Worm (Caenorhabditis elegans): ENCODE results near the gene irld-4.

ce11 chrIV:14611892-14612497, 20.9 kb upstream of the irld-4 start:
- TF ChIP-seq lin-14 (GFP tag; optimal IDR thresholded peaks at IDR 0.05) (peak; percentile 29), dpl-1 (GFP tag; optimal IDR thresholded peaks at IDR 0.05) (peak in 1 of 3 experiments; percentile 9), mep-1 (tag; optimal IDR thresholded peaks at IDR 0.05) (no peak), jun-1 (tag; optimal IDR thresholded peaks at IDR 0.05) (no peak), egl-27 (tag; optimal IDR thresholded peaks at IDR 0.05) (no peak), unc-62 (GFP tag; optimal IDR thresholded peaks at IDR 0.05) (no peak)

Data from whole organism, L1 larva.